Worm (Caenorhabditis elegans): Measurements from ENCODE around the gene ZK1067.4.

ce11 chrII:9194195-9194594, 16.0 kb upstream of the ZK1067.4 start, which contains the start of gene twk-4:
- TF ChIP-seq lin-13 (GFP tag; optimal IDR thresholded peaks at IDR 0.05) (no peak), ces-1 (GFP tag; optimal IDR thresholded peaks at IDR 0.05) (no peak), nhr-76 (tag; optimal IDR thresholded peaks at IDR 0.05) (no peak), nhr-28 (tag; optimal IDR thresholded peaks at IDR 0.05) (no peak), nhr-20 (tag; optimal IDR thresholded peaks at IDR 0.05) (no peak), sptf-1 (tag; optimal IDR thresholded peaks at IDR 0.05) (no peak), unc-62 (GFP tag; optimal IDR thresholded peaks at IDR 0.05) (no peak), pag-3 (tag; optimal IDR thresholded peaks at IDR 0.05; ENCODE audit: borderline replicate concordance, insufficient read depth) (no peak), efl-3 (GFP tag; optimal IDR thresholded peaks at IDR 0.05) (no peak), ama-1 (optimal IDR thresholded peaks at IDR 0.05) (no peak), ceh-88 (GFP tag; IDR thresholded peaks at IDR 0.05) (no peak), C04F5.9 (tag; optimal IDR thresholded peaks at IDR 0.05) (no peak), snpc-4 (tag; optimal IDR thresholded peaks at IDR 0.05) (no peak), nhr-90 (tag; optimal IDR thresholded peaks at IDR 0.05; ENCODE audit: poor library complexity) (no peak)
